Worm (Caenorhabditis elegans) whole organism, dauer: ENCODE results near the gene zipt-16.
"Not testable (repeated sequence)": the region's sequence is repeated elsewhere in the genome, so short reads cannot be mapped to it uniquely, and the experiment has no call there.

Source experiments
- unc-62 ChIP-seq: sonication (generic microtip); optimal IDR thresholded peaks from 2 replicates; lab custom pipeline; 2017; ENCODE audit warnings: missing biosample characterization, missing genetic modification reagents, missing genetic modification characterization

The zipt-16 gene

ce11 chrV:11470210-11470713, 7.4 kb downstream of the zipt-16 start, which contains the start of gene aat-6:
Gene aat-6, minus strand, starts transcription at chrV:11470663.
- TF ChIP-seq unc-62 (GFP tag; lab: Kevin White, UChicago): no peak

- TF ChIP-seq unc-62 (GFP tag; lab: Kevin White, UChicago): no peak
Observed at ce11 chrV:11472209-11472608, 9.4 kb downstream of the zipt-16 start, which contains the start of the genes nas-20 and nas-21. Gene nas-20, minus strand, starts transcription at chrV:11472309. Gene nas-21, plus strand, starts transcription at chrV:11472564.

- no peak for TF ChIP-seq unc-62 (GFP tag; lab: Kevin White, UChicago)
Observed at ce11 chrV:11474399-11474798, 11.6 kb downstream of the zipt-16 start, which contains the start of gene nas-22. Gene nas-22, plus strand, starts transcription at chrV:11474699.

ce11 chrV:11475638-11476037, 12.8 kb downstream of the zipt-16 start, which contains the start of gene T11F9.7:
Gene T11F9.7, plus strand, starts transcription at chrV:11475938.
- TF ChIP-seq unc-62 (GFP tag; lab: Kevin White, UChicago): not testable (repeated sequence)

ce11 chrV:11479406-11479805, 16.6 kb downstream of the zipt-16 start, which contains the start of gene T11F9.22:
Gene T11F9.22, plus strand, starts transcription at chrV:11479706.
- no peak for TF ChIP-seq unc-62 (GFP tag; lab: Kevin White, UChicago)

- not testable (repeated sequence) for TF ChIP-seq unc-62 (GFP tag; lab: Kevin White, UChicago)
Observed at ce11 chrV:11480734-11481133, 17.9 kb downstream of the zipt-16 start, which contains the start of gene T11F9.14. Gene T11F9.14, minus strand, starts transcription at chrV:11480834.

ce11 chrV:11483580-11484092, 20.8 kb downstream of the zipt-16 start, which contains the start of gene col-157:
Gene col-157, plus strand, starts transcription at chrV:11484042.
- not testable (repeated sequence) for TF ChIP-seq unc-62 (GFP tag; lab: Kevin White, UChicago)

- no peak for TF ChIP-seq unc-62 (GFP tag; lab: Kevin White, UChicago)
Observed at ce11 chrV:11484404-11484803, 21.6 kb downstream of the zipt-16 start.

- no peak for TF ChIP-seq unc-62 (GFP tag; lab: Kevin White, UChicago)
Observed at ce11 chrV:11485558-11485957, 22.7 kb downstream of the zipt-16 start, which contains the start of gene srh-1. Gene srh-1, plus strand, starts transcription at chrV:11485858.

- TF ChIP-seq unc-62 (GFP tag; lab: Kevin White, UChicago): no peak
Observed at ce11 chrV:11486680-11487079, 23.9 kb downstream of the zipt-16 start, which contains the start of gene T11F9.10. Gene T11F9.10, plus strand, starts transcription at chrV:11486980.

ce11 chrV:11488288-11488687, 25.5 kb downstream of the zipt-16 start:
- no peak for TF ChIP-seq unc-62 (GFP tag; lab: Kevin White, UChicago)

- no peak for TF ChIP-seq unc-62 (GFP tag; lab: Kevin White, UChicago)
Observed at ce11 chrV:11490382-11490781, 27.6 kb downstream of the zipt-16 start, which contains the start of gene dhs-19. Gene dhs-19, minus strand, starts transcription at chrV:11490482.

ce11 chrV:11492456-11492855, 29.6 kb downstream of the zipt-16 start, which contains the start of gene T11F9.21:
Gene T11F9.21, plus strand, starts transcription at chrV:11492756.
- no peak for TF ChIP-seq unc-62 (GFP tag; lab: Kevin White, UChicago)

- TF ChIP-seq unc-62 (GFP tag; lab: Kevin White, UChicago): no peak
Observed at ce11 chrV:11496283-11496682, 33.5 kb downstream of the zipt-16 start, which contains the start of gene htrl-1. Gene htrl-1, minus strand, starts transcription at chrV:11496383.

ce11 chrV:11497475-11497874, 34.7 kb downstream of the zipt-16 start:
- no peak for TF ChIP-seq unc-62 (GFP tag; lab: Kevin White, UChicago)

ce11 chrV:11499786-11500185, 37.0 kb downstream of the zipt-16 start:
- TF ChIP-seq unc-62 (GFP tag; lab: Kevin White, UChicago): no peak
